Fruit fly (Drosophila melanogaster) whole organism, prepupa: Measurements from ENCODE around the gene Jon65Aiii.

Experiments
- CG34406 ChIP-seq: fragments of 200-800 bp; sonication (Bioruptor generic); optimal IDR thresholded peaks from 3 replicates; lab custom pipeline; 2016; ENCODE audit warnings: missing biosample characterization, missing genetic modification characterization
- CG6808 ChIP-seq: fragments of 200-800 bp; sonication (Bioruptor generic); optimal IDR thresholded peaks from 3 replicates; lab custom pipeline; 2017; ENCODE audit warnings: missing biosample characterization, missing genetic modification characterization, mild to moderate bottlenecking, moderate library complexity, missing genetic modification reagents
- Hr38 ChIP-seq: sonication (Bioruptor generic); optimal IDR thresholded peaks from 2 replicates; lab custom pipeline; 2016; ENCODE audit warnings: missing biosample characterization, missing genetic modification characterization
- Hr39 ChIP-seq: fragments of 200-800 bp; sonication (Bioruptor generic); optimal IDR thresholded peaks from 2 replicates; lab custom pipeline; 2016; ENCODE audit warnings: missing biosample characterization, missing genetic modification characterization
- OdsH ChIP-seq: fragments of 200-800 bp; sonication (Bioruptor generic); optimal IDR thresholded peaks from 3 replicates; lab custom pipeline; 2016; ENCODE audit warnings: missing biosample characterization, missing genetic modification characterization
- Sox14 ChIP-seq: fragments of 200-800 bp; sonication (Bioruptor generic); optimal IDR thresholded peaks from 3 replicates; lab custom pipeline; 2016; ENCODE audit warnings: missing biosample characterization, missing genetic modification characterization
- spab ChIP-seq: fragments of 200-800 bp; sonication (Bioruptor generic); optimal IDR thresholded peaks from 2 replicates; lab custom pipeline; 2017; ENCODE audit warnings: missing biosample characterization, mild to moderate bottlenecking, missing genetic modification characterization, missing genetic modification reagents

DNA sequence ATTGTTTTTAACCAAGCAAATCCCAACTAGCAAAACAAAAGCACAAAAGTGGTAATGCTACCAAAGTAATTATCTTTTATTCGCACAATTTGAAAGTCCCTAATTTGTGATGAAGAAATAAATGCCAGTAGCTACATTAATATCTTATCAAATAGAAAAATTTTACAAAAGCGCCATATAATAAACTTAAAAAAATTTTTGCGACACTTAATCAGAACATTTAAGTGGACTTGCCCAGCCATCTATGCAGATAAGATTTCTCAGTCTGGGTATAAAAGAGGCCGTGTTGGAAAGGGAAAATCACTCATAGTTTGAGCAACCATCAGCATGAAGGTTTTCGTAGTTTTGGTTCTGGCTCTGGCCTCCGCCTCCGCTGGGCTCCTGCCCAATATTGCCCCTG is 15.6 kb upstream of the Jon65Aiii start, which contains the start of gene yip7:
- no peak for TF ChIP-seq Hr39
- no peak for TF ChIP-seq spab (GFP tag; lab: Kevin White, UChicago)
- TF ChIP-seq OdsH = no peak
- TF ChIP-seq CG34406 (GFP tag; lab: Kevin White, UChicago) = no peak
- no peak for TF ChIP-seq Hr38 (GFP tag; lab: Kevin White, UChicago)
- no peak for TF ChIP-seq Sox14 (GFP tag; lab: Kevin White, UChicago)
- TF ChIP-seq CG6808 = no peak
